Fruit fly (Drosophila melanogaster) whole organism, wandering third instar larva: ENCODE results near the gene CG9396.

ENCODE experiments used
- CrebA ChIP-seq: fragments of 200-800 bp; sonication (Bioruptor generic); optimal IDR thresholded peaks from 2 replicates; lab custom pipeline; 2016; ENCODE audit warnings: missing biosample characterization, mild to moderate bottlenecking, missing genetic modification characterization, borderline replicate concordance
- Hnf4 ChIP-seq: fragments of 200-800 bp; sonication (Bioruptor generic); optimal IDR thresholded peaks from 2 replicates; lab custom pipeline; 2016; ENCODE audit warnings: missing biosample characterization, mild to moderate bottlenecking, missing genetic modification characterization
- Jra ChIP-seq: sonication (Bioruptor generic); optimal IDR thresholded peaks from 2 replicates; lab custom pipeline; 2016; ENCODE audit warnings: missing biosample characterization, missing genetic modification characterization
- Vsx2 ChIP-seq: fragments of 200-300, 225-300 bp; sonication (Bioruptor generic); optimal IDR thresholded peaks from 2 replicates; lab custom pipeline; 2018; ENCODE audit warnings: missing biosample characterization, missing genetic modification characterization; ENCODE audit not compliant: partially characterized antibody
- dl ChIP-seq, 2 experiments: fragments of 175-275, 200-275 bp in 1 of 2; fragments of 200-275 bp in 1 of 2; sonication (Bioruptor generic); optimal IDR thresholded peaks; lab custom pipeline; 2018; ENCODE audit warnings: mild to moderate bottlenecking in 2 of 2, missing biosample characterization in 2 of 2, missing genetic modification characterization in 2 of 2, moderate library complexity in 2 of 2; ENCODE audit not compliant: partially characterized antibody in 2 of 2, insufficient read depth in 1 of 2
- dmrt93B ChIP-seq: fragments of 200-800 bp; sonication (Bioruptor generic); optimal IDR thresholded peaks from 2 replicates; lab custom pipeline; 2018; ENCODE audit warnings: missing biosample characterization, mild to moderate bottlenecking, missing genetic modification characterization
- lola ChIP-seq: fragments of >200 bp; optimal IDR thresholded peaks from 2 replicates; lab custom pipeline; 2017; ENCODE audit warnings: missing biosample characterization, missing genetic modification characterization
- pan ChIP-seq: fragments of >200 bp; optimal IDR thresholded peaks from 2 replicates; lab custom pipeline; 2017
- tai ChIP-seq: sonication (Bioruptor generic); optimal IDR thresholded peaks from 2 replicates; lab custom pipeline; 2016; ENCODE audit warnings: missing biosample characterization, missing genetic modification characterization

DNA sequence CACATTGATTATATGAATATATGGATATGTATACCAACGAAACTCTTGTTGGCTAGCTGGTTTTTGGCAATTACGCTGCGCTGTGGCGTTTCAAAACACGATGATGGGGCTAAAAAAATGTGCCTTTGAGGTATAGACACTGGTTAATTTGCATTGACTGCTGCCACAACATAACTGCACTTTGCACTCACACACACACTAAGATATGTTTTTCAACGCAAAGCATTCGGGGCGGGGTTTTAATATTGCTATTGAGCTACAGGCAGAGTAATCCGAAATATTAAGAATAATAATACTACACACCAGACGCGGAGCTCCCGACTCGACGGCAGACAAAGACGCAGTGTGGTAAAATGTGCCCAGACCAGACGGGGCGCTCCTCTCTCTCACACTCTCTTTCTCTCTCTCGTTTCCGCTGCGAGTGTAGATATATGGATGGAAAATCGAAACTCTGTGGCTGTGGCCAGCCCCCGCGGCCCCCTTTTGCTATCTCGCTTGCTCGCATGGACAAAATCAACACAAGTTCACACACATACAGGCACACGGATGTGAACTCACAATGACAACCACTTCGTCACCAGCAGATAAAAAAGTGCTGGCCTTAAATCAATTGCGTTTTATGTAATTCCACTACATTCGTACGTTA lies 20.3 kb downstream of the CG9396 start:
- TF ChIP-seq tai (GFP tag; lab: Kevin White, UChicago) (no peak), pan (lab: Kevin White, UChicago) (no peak), CrebA (GFP tag; lab: Kevin White, UChicago) (no peak), Jra (GFP tag; lab: Kevin White, UChicago) (peak; percentile 59), Vsx2 (no peak), dl (GFP tag; optimal IDR thresholded peaks at IDR 0.05; lab: Kevin White, UChicago; ENCODE audit: insufficient read depth in 1 of 2, partially characterized antibody in 2 of 2) (peak; percentile 96), Hnf4 (peak; percentile 36), dmrt93B (GFP tag; lab: Kevin White, UChicago) (no peak), lola (GFP tag; lab: Kevin White, UChicago) (no peak)
